Worm (Caenorhabditis elegans) whole organism, L4 larva: ENCODE results near the gene T28A8.5.

Source experiments
- F26F4.8 ChIP-seq: fragments of 200-800 bp; sonication (Bioruptor generic); conservative IDR thresholded peaks from 2 replicates; pipeline ENCODE4 v1.3.6; 2022; ENCODE audit warnings: missing genetic modification characterization, missing compliant biosample characterization
- Y105C5A.15 ChIP-seq: fragments of 200-800 bp; sonication (Bioruptor generic); IDR thresholded peaks from 2 replicates; pipeline ENCODE4 v1.3.6; 2022; ENCODE audit warnings: missing genetic modification characterization, missing compliant biosample characterization
- Y48G9A.11 ChIP-seq: fragments of 200-800 bp; sonication (Bioruptor generic); IDR thresholded peaks from 2 replicates; pipeline ENCODE4 v1.3.6; 2022; ENCODE audit warnings: missing genetic modification reagents, missing genetic modification characterization, missing compliant biosample characterization
- Y5F2A.4 ChIP-seq: fragments of 200-800 bp; sonication (Bioruptor generic); optimal IDR thresholded peaks from 2 replicates; lab custom pipeline; 2018; ENCODE audit warnings: mild to moderate bottlenecking, missing genetic modification characterization, missing compliant biosample characterization
- Y75B8A.6 ChIP-seq: fragments of 200-800 bp; sonication (Bioruptor generic); IDR thresholded peaks from 2 replicates; pipeline ENCODE4 v1.3.6; 2022; ENCODE audit warnings: missing genetic modification reagents, missing genetic modification characterization, missing compliant biosample characterization
- ZK546.5 ChIP-seq, 2 experiments: sonication (generic microtip); optimal IDR thresholded peaks; 2 replicates each; lab custom pipeline; 2017; ENCODE audit warnings: missing biosample characterization in 2 of 2, missing genetic modification characterization in 2 of 2
- arid-1 ChIP-seq: fragments of 200-800 bp; sonication (Bioruptor generic); conservative IDR thresholded peaks from 2 replicates; pipeline ENCODE4 v1.3.6; 2022; ENCODE audit warnings: missing genetic modification reagents, missing genetic modification characterization, missing compliant biosample characterization
- attf-4 ChIP-seq: sonication (generic microtip); optimal IDR thresholded peaks from 3 replicates; lab custom pipeline; 2017; ENCODE audit warnings: missing biosample characterization, missing genetic modification characterization
- ceh-28 ChIP-seq: fragments of 150-350 bp; optimal IDR thresholded peaks from 2 replicates; lab custom pipeline; 2014; ENCODE audit warnings: missing biosample characterization, missing genetic modification reagents, missing genetic modification characterization
- ceh-82 ChIP-seq: sonication (generic microtip); optimal IDR thresholded peaks from 2 replicates; lab custom pipeline; 2017; ENCODE audit warnings: missing biosample characterization, missing genetic modification characterization
- ces-1 ChIP-seq: fragments of 150-350 bp; sonication (generic microtip); optimal IDR thresholded peaks from 4 replicates; lab custom pipeline; 2014; ENCODE audit warnings: missing biosample characterization, missing genetic modification reagents, missing genetic modification characterization
- cey-2 ChIP-seq: sonication (generic microtip); optimal IDR thresholded peaks from 3 replicates; lab custom pipeline; 2017; ENCODE audit warnings: missing genetic modification characterization, mild to moderate bottlenecking, missing compliant biosample characterization, antibody characterized with exemption, borderline replicate concordance; ENCODE audit not compliant: insufficient read depth
- ctbp-1 ChIP-seq: fragments of 200-800 bp; sonication (Bioruptor generic); IDR thresholded peaks from 2 replicates; pipeline ENCODE4 v1.3.6; 2022; ENCODE audit warnings: missing genetic modification reagents, missing genetic modification characterization, missing compliant biosample characterization
- daf-8 ChIP-seq: fragments of 200-800 bp; sonication (Bioruptor generic); IDR thresholded peaks from 2 replicates; pipeline ENCODE4 v1.3.6; 2022; ENCODE audit warnings: missing genetic modification characterization, missing compliant biosample characterization
- dmd-8 ChIP-seq: fragments of 200-800 bp; sonication (Bioruptor generic); IDR thresholded peaks from 2 replicates; pipeline ENCODE4 v1.3.6; 2022; ENCODE audit warnings: missing genetic modification characterization, missing compliant biosample characterization
- dmd-9 ChIP-seq: fragments of 200-800 bp; sonication (Bioruptor generic); IDR thresholded peaks from 2 replicates; pipeline ENCODE4 v1.3.6; 2022; ENCODE audit warnings: missing genetic modification reagents, missing genetic modification characterization, missing compliant biosample characterization
- gei-8 ChIP-seq: fragments of 200-800 bp; sonication (Bioruptor generic); optimal IDR thresholded peaks from 2 replicates; lab custom pipeline; 2018; ENCODE audit warnings: mild to moderate bottlenecking, missing genetic modification characterization, missing compliant biosample characterization
- hif-1 ChIP-seq, 2 experiments: sonication (generic microtip); optimal IDR thresholded peaks; 2 replicates each; lab custom pipeline; 2016 to 2017; ENCODE audit warnings: missing compliant biosample characterization in 2 of 2, missing genetic modification characterization in 2 of 2, missing genetic modification reagents in 2 of 2, missing genotype in 2 of 2, mild to moderate bottlenecking in 1 of 2
- hlh-30 ChIP-seq: sonication (generic microtip); optimal IDR thresholded peaks from 2 replicates; lab custom pipeline; 2017; ENCODE audit warnings: antibody characterized with exemption, mild to moderate bottlenecking, missing genetic modification characterization, missing compliant biosample characterization; ENCODE audit not compliant: insufficient read depth
- hmg-1.1 ChIP-seq: fragments of 200-800 bp; sonication (Bioruptor generic); IDR thresholded peaks from 2 replicates; pipeline ENCODE4 v1.3.6; 2022; ENCODE audit warnings: missing genetic modification reagents, missing genetic modification characterization, missing compliant biosample characterization
- jun-1 ChIP-seq: fragments of 150-350 bp; optimal IDR thresholded peaks from 2 replicates; lab custom pipeline; 2014; ENCODE audit warnings: missing biosample characterization, missing genetic modification reagents, missing genetic modification characterization
- lin-13 ChIP-seq: fragments of 150-350 bp; optimal IDR thresholded peaks from 2 replicates; lab custom pipeline; 2014; ENCODE audit warnings: missing biosample characterization, missing genetic modification reagents, missing genetic modification characterization
- lin-29 ChIP-seq: fragments of 200-800 bp; sonication (Bioruptor generic); IDR thresholded peaks from 2 replicates; pipeline ENCODE4 v1.3.6; 2022; ENCODE audit warnings: missing genetic modification reagents, missing genetic modification characterization, missing compliant biosample characterization
- lin-38 ChIP-seq: fragments of 200-800 bp; sonication (Bioruptor generic); IDR thresholded peaks from 2 replicates; pipeline ENCODE4 v1.3.6; 2022; ENCODE audit warnings: missing genetic modification reagents, missing genetic modification characterization, missing compliant biosample characterization
- mdt-29 ChIP-seq: fragments of 200-800 bp; sonication (Bioruptor generic); IDR thresholded peaks from 2 replicates; pipeline ENCODE4 v1.3.6; 2022; ENCODE audit warnings: missing genetic modification reagents, missing genetic modification characterization, missing compliant biosample characterization
- mxl-2 ChIP-seq: fragments of 200-800 bp; sonication (Bioruptor generic); conservative IDR thresholded peaks from 2 replicates; pipeline ENCODE4 v1.3.6; 2022; ENCODE audit warnings: missing genetic modification reagents, missing genetic modification characterization, missing compliant biosample characterization
- nhr-102 ChIP-seq: sonication (generic microtip); optimal IDR thresholded peaks from 2 replicates; lab custom pipeline; 2016; ENCODE audit warnings: mild to moderate bottlenecking, missing genetic modification characterization, moderate library complexity, missing compliant biosample characterization
- nhr-11 ChIP-seq: fragments of 150-350 bp; optimal IDR thresholded peaks from 2 replicates; lab custom pipeline; 2014; ENCODE audit warnings: missing biosample characterization, missing genetic modification characterization
- nhr-237 ChIP-seq: sonication (generic microtip); optimal IDR thresholded peaks from 2 replicates; lab custom pipeline; 2017; ENCODE audit warnings: missing biosample characterization, missing genetic modification characterization
- nhr-77 ChIP-seq: fragments of 150-350 bp; optimal IDR thresholded peaks from 2 replicates; lab custom pipeline; 2014; ENCODE audit warnings: missing biosample characterization, missing genetic modification characterization
- pha-4 ChIP-seq, 2 experiments: fragments of 150-350 bp in 1 of 2; fragments of 200-800 bp in 1 of 2; sonication (Bioruptor generic) in 1 of 2; IDR thresholded peaks in 1 of 2; optimal IDR thresholded peaks in 1 of 2; 2 replicates each; pipeline versions ENCODE4 v1.3.6 to Lab custom; 2014 to 2022; ENCODE audit warnings: missing genetic modification characterization in 2 of 2, missing genetic modification reagents in 2 of 2, missing biosample characterization in 1 of 2, missing compliant biosample characterization in 1 of 2
- saeg-2 ChIP-seq: fragments of 200-800 bp; sonication (Bioruptor generic); IDR thresholded peaks from 2 replicates; pipeline ENCODE4 v1.3.6; 2022; ENCODE audit warnings: missing genetic modification reagents, missing genetic modification characterization, missing compliant biosample characterization
- snpc-1.2 ChIP-seq: fragments of 200-800 bp; sonication (Bioruptor generic); IDR thresholded peaks from 2 replicates; pipeline ENCODE4 v1.3.6; 2022; ENCODE audit warnings: missing genetic modification reagents, missing genetic modification characterization, missing compliant biosample characterization
- snpc-4 ChIP-seq: fragments of 150-350 bp; optimal IDR thresholded peaks from 2 replicates; lab custom pipeline; 2014; ENCODE audit warnings: missing biosample characterization, missing genetic modification characterization
- spr-1 ChIP-seq: sonication (generic microtip); optimal IDR thresholded peaks from 2 replicates; lab custom pipeline; 2016; ENCODE audit warnings: mild to moderate bottlenecking, missing genetic modification characterization, missing compliant biosample characterization
- spr-3 ChIP-seq: fragments of 200-800 bp; sonication (Bioruptor generic); optimal IDR thresholded peaks from 2 replicates; lab custom pipeline; 2018; ENCODE audit warnings: mild to moderate bottlenecking, missing genetic modification characterization, missing compliant biosample characterization
- tag-97 ChIP-seq: fragments of 200-800 bp; sonication (Bioruptor generic); IDR thresholded peaks from 2 replicates; pipeline ENCODE4 v1.3.6; 2022; ENCODE audit warnings: missing genetic modification characterization, missing compliant biosample characterization
- tra-1 ChIP-seq: fragments of 200-800 bp; sonication (Bioruptor generic); IDR thresholded peaks from 2 replicates; pipeline ENCODE4 v1.3.6; 2022; ENCODE audit warnings: missing genetic modification reagents, missing genetic modification characterization, missing compliant biosample characterization
- unc-62 ChIP-seq, 3 experiments: fragments of 150-350 bp in 1 of 3; sonication (generic microtip); optimal IDR thresholded peaks in 2 of 3; peaks in 1 of 3; 1 replicate in 1 of 3; 2 replicates in 2 of 3; lab custom pipeline; 2014 to 2017; ENCODE audit warnings: missing biosample characterization in 3 of 3, missing genetic modification characterization in 3 of 3, missing genetic modification reagents in 3 of 3, missing genotype in 1 of 3
- zfp-2 ChIP-seq: sonication (generic microtip); optimal IDR thresholded peaks from 2 replicates; lab custom pipeline; 2016; ENCODE audit warnings: mild to moderate bottlenecking, missing genetic modification characterization, missing compliant biosample characterization

Gene T28A8.5

ce11 chrIII:13458978-13459596 is 42.3 kb upstream of the T28A8.5 start, which contains the start of gene tag-164:
TSS of gene tag-164 (plus strand) at chrIII:13459546.
- no peak for TF ChIP-seq hlh-30 (tag; lab: Kevin White, UChicago)
- peak in 1 of 2 experiments; percentile 92 for TF ChIP-seq unc-62 (GFP tag; optimal IDR thresholded peaks at IDR 0.05 in 1 of 2; lab: Kevin White, UChicago)
- TF ChIP-seq unc-62 (tag; optimal IDR thresholded peaks at IDR 0.05; lab: Kevin White, UChicago) = no peak

- TF ChIP-seq gei-8 (GFP tag; lab: Kevin White, UChicago) = no peak
These were observed 39.9 kb upstream of the T28A8.5 start for ce11 chrIII:13461535-13461934.

ce11 chrIII:13462138-13462634 is 39.2 kb upstream of the T28A8.5 start, which contains the start of the genes abcf-2 and T27E9.2:
TSS of gene abcf-2 (minus strand) at chrIII:13462238.
TSS of gene T27E9.2 (minus strand) at chrIII:13462584.
- TF ChIP-seq arid-1 (GFP tag; lab: Robert Waterston, UW) (no peak), F26F4.8 (GFP tag; lab: Robert Waterston, UW) (no peak), snpc-4 (tag; lab: Kevin White, UChicago) (no peak), gei-8 (GFP tag; lab: Kevin White, UChicago) (no peak), Y105C5A.15 (GFP tag; lab: Robert Waterston, UW) (no peak), Y75B8A.6 (no peak), lin-13 (GFP tag; lab: Kevin White, UChicago) (no peak)

- TF ChIP-seq ceh-82 (tag; lab: Kevin White, UChicago) = no peak
- TF ChIP-seq hmg-1.1 (GFP tag; lab: Robert Waterston, UW) = peak; percentile 92
- TF ChIP-seq dmd-8 = no peak
- peak; percentile 78 for TF ChIP-seq lin-29 (GFP tag; lab: Robert Waterston, UW)
- peak; percentile 89 for TF ChIP-seq lin-38 (GFP tag; lab: Robert Waterston, UW)
- TF ChIP-seq tra-1 (GFP tag; lab: Robert Waterston, UW) = peak; percentile 81
- TF ChIP-seq daf-8 = no peak
- TF ChIP-seq spr-3 (GFP tag; lab: Kevin White, UChicago) = peak; percentile 70
- TF ChIP-seq snpc-1.2 (GFP tag; lab: Robert Waterston, UW) = 0 out of 2 replicates have a peak, but pooled peaks have one; percentile 43
- TF ChIP-seq Y48G9A.11 (GFP tag; lab: Robert Waterston, UW) = peak; percentile 47; the same call in 1 of the 2 replicates
- TF ChIP-seq nhr-11 (tag; lab: Kevin White, UChicago) = peak; percentile 89
- TF ChIP-seq ces-1 (GFP tag; lab: Kevin White, UChicago) = no peak
- TF ChIP-seq ZK546.5 (tag; optimal IDR thresholded peaks at IDR 0.05; lab: Kevin White, UChicago) = peak; percentile 50 to 96
- no peak for TF ChIP-seq tag-97
- peak; percentile 47 for TF ChIP-seq jun-1
- TF ChIP-seq zfp-2 = peak; percentile 98
- TF ChIP-seq mxl-2 = no peak
- no peak for TF ChIP-seq Y5F2A.4 (GFP tag; lab: Kevin White, UChicago)
- peak; percentile 86 for TF ChIP-seq saeg-2 (GFP tag; lab: Robert Waterston, UW)
- TF ChIP-seq dmd-9 (GFP tag; lab: Robert Waterston, UW) = no peak
- peak; percentile 53 for TF ChIP-seq ceh-28 (tag; lab: Kevin White, UChicago)
- TF ChIP-seq ctbp-1 (GFP tag; lab: Robert Waterston, UW) = peak; percentile 75
- TF ChIP-seq attf-4 (tag; lab: Kevin White, UChicago) = no peak
- no peak for TF ChIP-seq cey-2 (tag; lab: Kevin White, UChicago)
- peak; percentile 84 for TF ChIP-seq nhr-77 (tag; lab: Kevin White, UChicago)
- peak; percentile 76 for TF ChIP-seq spr-1
- peak; percentile 83 for TF ChIP-seq pha-4 (GFP tag; IDR thresholded peaks at IDR 0.05; lab: Robert Waterston, UW)
- no peak for TF ChIP-seq pha-4 (tag; optimal IDR thresholded peaks at IDR 0.05; lab: Kevin White, UChicago)
- peak; percentile 91 for TF ChIP-seq lin-13 (GFP tag; lab: Kevin White, UChicago)
- peak; percentile 88 for TF ChIP-seq mdt-29
- TF ChIP-seq hif-1 (tag; optimal IDR thresholded peaks at IDR 0.05; lab: Kevin White, UChicago) = peak in 1 of 2 experiments; percentile 90
- TF ChIP-seq nhr-237 (tag; lab: Kevin White, UChicago) = no peak
- TF ChIP-seq nhr-102 (tag; lab: Kevin White, UChicago) = peak; percentile 84
These were observed 38.3 kb upstream of the T28A8.5 start, which contains the start of gene ant-1.1 for ce11 chrIII:13462965-13463783. TSS of gene ant-1.1 (plus strand) at chrIII:13463163.
